Worm (Caenorhabditis elegans) whole organism, L1 larva: ENCODE data around the gene Y75B12B.10.
A peak's percentile ranks its signal among the peaks of the same experiment; 100 is the strongest.

Experiments used
- C16A3.4 ChIP-seq: fragments of 150-350 bp; optimal IDR thresholded peaks from 2 replicates; lab custom pipeline; 2014; ENCODE audit warnings: missing biosample characterization, missing genetic modification characterization
- Y116A8C.19 ChIP-seq: sonication (generic microtip); optimal IDR thresholded peaks from 2 replicates; lab custom pipeline; 2016; ENCODE audit warnings: missing compliant biosample characterization, missing genetic modification characterization, borderline replicate concordance
- ceh-90 ChIP-seq: sonication (generic microtip); optimal IDR thresholded peaks from 2 replicates; lab custom pipeline; 2016; ENCODE audit warnings: missing genetic modification characterization, missing compliant biosample characterization
- dsc-1 ChIP-seq: sonication (generic microtip); optimal IDR thresholded peaks from 2 replicates; lab custom pipeline; 2016; ENCODE audit warnings: mild to moderate bottlenecking, missing genetic modification characterization, missing compliant biosample characterization
- efl-1 ChIP-seq, 4 experiments: fragments of 150-350 bp; optimal IDR thresholded peaks in 3 of 4; peaks in 1 of 4; 1 replicate in 1 of 4; 2 replicates in 3 of 4; lab custom pipeline; 2014; ENCODE audit warnings: missing biosample characterization in 2 of 4, missing genetic modification characterization in 2 of 4, missing genetic modification reagents in 2 of 4
- elt-2 ChIP-seq: sonication (generic microtip); optimal IDR thresholded peaks from 2 replicates; lab custom pipeline; 2016; ENCODE audit warnings: missing genetic modification characterization, mild to moderate bottlenecking, inconsistent platforms, missing compliant biosample characterization, missing genetic modification reagents
- fkh-4 ChIP-seq: sonication (generic microtip); optimal IDR thresholded peaks from 2 replicates; lab custom pipeline; 2016; ENCODE audit warnings: missing compliant biosample characterization, missing genetic modification characterization, borderline replicate concordance
- grh-1 ChIP-seq: fragments of 200-800 bp; sonication (Bioruptor generic); IDR thresholded peaks from 2 replicates; pipeline ENCODE4 v1.3.6; 2022; ENCODE audit warnings: missing genetic modification reagents, missing genetic modification characterization, missing compliant biosample characterization
- hlh-17 ChIP-seq: fragments of 200-800 bp; sonication (Bioruptor generic); optimal IDR thresholded peaks from 2 replicates; lab custom pipeline; 2018; ENCODE audit warnings: missing genetic modification characterization, mild to moderate bottlenecking, missing compliant biosample characterization, moderate library complexity, borderline replicate concordance
- hlh-4 ChIP-seq: sonication (generic microtip); optimal IDR thresholded peaks from 2 replicates; lab custom pipeline; 2016; ENCODE audit warnings: mild to moderate bottlenecking, missing genetic modification characterization, missing compliant biosample characterization
- hpl-2 ChIP-seq: fragments of 150-350 bp; optimal IDR thresholded peaks from 2 replicates; lab custom pipeline; 2014; ENCODE audit warnings: missing biosample characterization, missing genetic modification reagents, missing genetic modification characterization
- isw-1 ChIP-seq: fragments of 200-800 bp; sonication (Bioruptor generic); IDR thresholded peaks from 2 replicates; pipeline ENCODE4 v1.3.6; 2022; ENCODE audit warnings: missing genetic modification characterization, missing compliant biosample characterization
- jun-1 ChIP-seq: fragments of 150-350 bp; optimal IDR thresholded peaks from 2 replicates; lab custom pipeline; 2014; ENCODE audit warnings: missing biosample characterization, missing genetic modification reagents, missing genetic modification characterization
- lin-13 ChIP-seq: fragments of 150-350 bp; optimal IDR thresholded peaks from 2 replicates; lab custom pipeline; 2014; ENCODE audit warnings: missing biosample characterization, missing genetic modification reagents, missing genetic modification characterization
- lin-14 ChIP-seq: fragments of 200-800 bp; sonication (Bioruptor generic); optimal IDR thresholded peaks from 2 replicates; lab custom pipeline; 2018; ENCODE audit warnings: mild to moderate bottlenecking, missing genetic modification characterization, moderate library complexity, missing compliant biosample characterization
- lir-3 ChIP-seq: sonication (generic microtip); optimal IDR thresholded peaks from 2 replicates; lab custom pipeline; 2016; ENCODE audit warnings: mild to moderate bottlenecking, missing genetic modification characterization, moderate library complexity, missing compliant biosample characterization; ENCODE audit not compliant: poor library complexity
- mep-1 ChIP-seq: fragments of 150-350 bp; optimal IDR thresholded peaks from 2 replicates; lab custom pipeline; 2014; ENCODE audit warnings: missing biosample characterization, missing genetic modification characterization
- nhr-12 ChIP-seq: sonication (generic microtip); optimal IDR thresholded peaks from 2 replicates; lab custom pipeline; 2017; ENCODE audit warnings: missing biosample characterization, missing genetic modification characterization
- nhr-20 ChIP-seq: sonication (generic microtip); optimal IDR thresholded peaks from 2 replicates; lab custom pipeline; 2016; ENCODE audit warnings: mild to moderate bottlenecking, missing genetic modification characterization, missing compliant biosample characterization
- nhr-28 ChIP-seq: fragments of 150-350 bp; optimal IDR thresholded peaks from 2 replicates; lab custom pipeline; 2014; ENCODE audit warnings: missing biosample characterization, missing genetic modification characterization
- nhr-47 ChIP-seq: sonication (generic microtip); optimal IDR thresholded peaks from 2 replicates; lab custom pipeline; 2016; ENCODE audit warnings: mild to moderate bottlenecking, missing genetic modification characterization, moderate library complexity, missing compliant biosample characterization
- nhr-77 ChIP-seq: fragments of 150-350 bp; optimal IDR thresholded peaks from 2 replicates; lab custom pipeline; 2014; ENCODE audit warnings: missing biosample characterization, missing genetic modification characterization
- nhr-84 ChIP-seq: sonication (generic microtip); optimal IDR thresholded peaks from 2 replicates; lab custom pipeline; 2017; ENCODE audit warnings: missing biosample characterization, missing genetic modification characterization
- nhr-85 ChIP-seq: sonication (generic microtip); peaks from one replicate; lab custom pipeline; 2016; ENCODE audit warnings: missing genetic modification characterization, inconsistent platforms, missing compliant biosample characterization
- nhr-90 ChIP-seq: sonication (generic microtip); optimal IDR thresholded peaks from 2 replicates; lab custom pipeline; 2016; ENCODE audit warnings: mild to moderate bottlenecking, missing genetic modification characterization, missing compliant biosample characterization; ENCODE audit not compliant: poor library complexity
- pqm-1 ChIP-seq: sonication (generic microtip); optimal IDR thresholded peaks from 3 replicates; lab custom pipeline; 2017; ENCODE audit warnings: missing biosample characterization, missing genetic modification characterization
- skn-1 ChIP-seq: fragments of 150-350 bp; optimal IDR thresholded peaks from 2 replicates; lab custom pipeline; 2014; ENCODE audit warnings: missing biosample characterization, missing genetic modification characterization
- unc-86 ChIP-seq: sonication (generic microtip); optimal IDR thresholded peaks from 2 replicates; lab custom pipeline; 2016; ENCODE audit warnings: missing genetic modification characterization, missing compliant biosample characterization
- unc-98 ChIP-seq: fragments of 200-800 bp; sonication (Bioruptor generic); IDR thresholded peaks from 2 replicates; pipeline ENCODE4 v1.3.6; 2022; ENCODE audit warnings: missing genetic modification characterization, missing compliant biosample characterization
- vab-15 ChIP-seq: sonication (generic microtip); optimal IDR thresholded peaks from 2 replicates; lab custom pipeline; 2017; ENCODE audit warnings: missing genotype, mild to moderate bottlenecking, missing genetic modification characterization, missing compliant biosample characterization
- xbp-1 ChIP-seq: sonication (generic microtip); optimal IDR thresholded peaks from 2 replicates; lab custom pipeline; 2016; ENCODE audit warnings: missing genetic modification characterization, missing compliant biosample characterization

Y75B12B.10 gene

ce11 chrV:15199768-15200167, at the start of gene Y75B12B.10:
Gene Y75B12B.10 (plus strand): TSS chrV:15200068.
- TF ChIP-seq Y116A8C.19 (tag; lab: Kevin White, UChicago) (no peak), unc-98 (GFP tag; lab: Robert Waterston, UW) (no peak), lin-13 (GFP tag; lab: Kevin White, UChicago) (no peak)

DNA sequence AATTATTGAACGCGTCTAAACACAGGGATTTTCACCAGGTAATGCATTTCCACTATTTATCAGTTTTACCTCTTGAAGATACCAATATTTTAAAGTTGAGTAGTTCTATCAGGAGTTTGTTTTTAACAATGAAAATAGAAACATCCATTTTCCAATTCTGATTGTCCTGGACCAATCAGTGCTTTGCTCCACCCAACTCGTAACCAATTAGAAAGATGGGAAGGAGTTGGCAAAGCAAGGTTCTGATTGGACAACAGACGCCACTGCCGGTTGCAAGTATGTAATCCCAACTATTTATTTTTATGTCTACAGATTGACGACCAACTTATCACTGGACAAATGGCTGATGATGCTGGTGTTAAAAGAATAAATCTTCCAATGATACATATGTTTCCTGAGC, 49.7 kb upstream of the Y75B12B.10 start:
- TF ChIP-seq Y116A8C.19 (tag; lab: Kevin White, UChicago) (no peak), fkh-4 (tag; lab: Kevin White, UChicago) (no peak), nhr-90 (tag; lab: Kevin White, UChicago) (no peak), nhr-28 (tag; lab: Kevin White, UChicago) (no peak)

- TF ChIP-seq elt-2 (tag; lab: Kevin White, UChicago) (no peak), isw-1 (no peak), nhr-28 (tag; lab: Kevin White, UChicago) (no peak), hpl-2 (GFP tag; lab: Kevin White, UChicago) (no peak), pqm-1 (no peak), jun-1 (tag; lab: Kevin White, UChicago) (no peak), xbp-1 (tag; lab: Kevin White, UChicago) (no peak), lin-13 (GFP tag; lab: Kevin White, UChicago) (no peak), C16A3.4 (tag; lab: Kevin White, UChicago) (no peak), nhr-85 (tag; lab: Kevin White, UChicago) (no peak), dsc-1 (no peak), nhr-47 (no peak), hlh-4 (tag; lab: Kevin White, UChicago) (no peak), Y116A8C.19 (tag; lab: Kevin White, UChicago) (no peak)
Observed at ce11 chrV:15150661-15151060, 49.2 kb upstream of the Y75B12B.10 start, which contains the start of gene T09F5.2. Gene T09F5.2 (plus strand): TSS chrV:15150961.

ce11 chrV:15152010-15152409, 47.9 kb upstream of the Y75B12B.10 start:
- no peak for TF ChIP-seq efl-1 (optimal IDR thresholded peaks at IDR 0.05; lab: Kevin White, UChicago)
- TF ChIP-seq efl-1 (GFP tag; optimal IDR thresholded peaks at IDR 0.05 in 1 of 2; lab: Kevin White, UChicago): peak in 1 of 2 experiments; percentile 72
- TF ChIP-seq nhr-20 (tag; lab: Kevin White, UChicago): no peak

- TF ChIP-seq vab-15 (tag; lab: Kevin White, UChicago) (no peak), efl-1 (optimal IDR thresholded peaks at IDR 0.05; lab: Kevin White, UChicago) (no peak), efl-1 (GFP tag; optimal IDR thresholded peaks at IDR 0.05 in 1 of 2; lab: Kevin White, UChicago) (peak in 1 of 2 experiments; percentile 40)
Observed at ce11 chrV:15153277-15153676, 46.6 kb upstream of the Y75B12B.10 start, which contains the start of gene srh-55. Gene srh-55 (plus strand): TSS chrV:15153577.

- TF ChIP-seq mep-1 (tag; lab: Kevin White, UChicago) (no peak), fkh-4 (tag; lab: Kevin White, UChicago) (no peak), pqm-1 (no peak), nhr-12 (no peak), grh-1 (no peak), lin-14 (no peak), lir-3 (tag; lab: Kevin White, UChicago) (no peak), hlh-17 (GFP tag; lab: Kevin White, UChicago) (no peak), hpl-2 (GFP tag; lab: Kevin White, UChicago) (no peak), skn-1 (no peak), nhr-77 (tag; lab: Kevin White, UChicago) (no peak), nhr-84 (tag; lab: Kevin White, UChicago) (no peak), unc-86 (tag; lab: Kevin White, UChicago) (no peak), C16A3.4 (tag; lab: Kevin White, UChicago) (no peak), nhr-47 (no peak), ceh-90 (no peak)
Observed at ce11 chrV:15156504-15156903, 43.4 kb upstream of the Y75B12B.10 start.
